Worm (Caenorhabditis elegans) whole organism, L3 larva: ENCODE measurements around the gene K06G5.3.

ENCODE experiments used
- R02D3.7 ChIP-seq: fragments of 150-350 bp; optimal IDR thresholded peaks from 2 replicates; lab custom pipeline; 2014; ENCODE audit warnings: missing biosample characterization, missing genetic modification characterization
- ZK546.5 ChIP-seq: sonication (generic microtip); optimal IDR thresholded peaks from 2 replicates; lab custom pipeline; 2017; ENCODE audit warnings: missing biosample characterization, missing genetic modification characterization
- aly-2 ChIP-seq: fragments of 150-350 bp; optimal IDR thresholded peaks from 2 replicates; lab custom pipeline; 2014; ENCODE audit warnings: missing biosample characterization, missing genetic modification characterization
- ama-1 ChIP-seq: fragments of 150-350 bp; optimal IDR thresholded peaks from 2 replicates; lab custom pipeline; 2018
- ceh-16 ChIP-seq: sonication (generic microtip); optimal IDR thresholded peaks from 2 replicates; lab custom pipeline; 2017; ENCODE audit warnings: missing biosample characterization, missing genetic modification characterization
- ceh-28 ChIP-seq: fragments of 150-350 bp; optimal IDR thresholded peaks from 2 replicates; lab custom pipeline; 2014; ENCODE audit warnings: missing biosample characterization, missing genetic modification reagents, missing genetic modification characterization
- ceh-82 ChIP-seq: fragments of 150-350 bp; optimal IDR thresholded peaks from 2 replicates; lab custom pipeline; 2014; ENCODE audit warnings: missing biosample characterization, missing genetic modification characterization
- ceh-9 ChIP-seq: sonication (generic microtip); optimal IDR thresholded peaks from 2 replicates; lab custom pipeline; 2018; ENCODE audit warnings: missing biosample characterization, missing genetic modification characterization
- daf-12 ChIP-seq: fragments of 150-350 bp; optimal IDR thresholded peaks from 2 replicates; lab custom pipeline; 2014; ENCODE audit warnings: missing biosample characterization, missing genetic modification reagents, missing genetic modification characterization
- egl-27 ChIP-seq: sonication (generic microtip); optimal IDR thresholded peaks from 4 replicates; lab custom pipeline; 2017; ENCODE audit warnings: missing biosample characterization, missing genetic modification reagents, missing genetic modification characterization
- egl-5 ChIP-seq: fragments of 150-350 bp; optimal IDR thresholded peaks from 2 replicates; lab custom pipeline; 2017; ENCODE audit warnings: missing biosample characterization, missing genetic modification reagents, missing genetic modification characterization, inconsistent platforms
- elt-1 ChIP-seq: fragments of 150-350 bp; optimal IDR thresholded peaks from 2 replicates; lab custom pipeline; 2014; ENCODE audit warnings: missing biosample characterization, missing genetic modification characterization
- elt-2 ChIP-seq: sonication (generic microtip); optimal IDR thresholded peaks from 2 replicates; lab custom pipeline; 2016; ENCODE audit warnings: missing genetic modification reagents, mild to moderate bottlenecking, missing genetic modification characterization, missing compliant biosample characterization
- elt-3 ChIP-seq, 3 experiments: fragments of 150-350 bp in 1 of 3; sonication (generic microtip) in 2 of 3; optimal IDR thresholded peaks; 2 replicates in 2 of 3; 4 replicates in 1 of 3; lab custom pipeline; 2014 to 2017; ENCODE audit warnings: missing biosample characterization in 3 of 3, missing genetic modification characterization in 3 of 3
- eor-1 ChIP-seq, 2 experiments: fragments of 150-350 bp; optimal IDR thresholded peaks; 2 replicates each; lab custom pipeline; 2014 to 2018; ENCODE audit warnings: missing biosample characterization in 2 of 2, missing genetic modification characterization in 2 of 2
- fkh-10 ChIP-seq: sonication (generic microtip); optimal IDR thresholded peaks from 2 replicates; lab custom pipeline; 2017; ENCODE audit warnings: missing biosample characterization, missing genetic modification reagents, missing genetic modification characterization
- fkh-2 ChIP-seq: fragments of 150-350 bp; optimal IDR thresholded peaks from 2 replicates; lab custom pipeline; 2014; ENCODE audit warnings: missing biosample characterization, missing genetic modification reagents, missing genetic modification characterization
- fos-1 ChIP-seq: fragments of 150-350 bp; optimal IDR thresholded peaks from 2 replicates; lab custom pipeline; 2014; ENCODE audit warnings: missing biosample characterization, missing genetic modification characterization
- hmg-11 ChIP-seq: sonication (generic microtip); optimal IDR thresholded peaks from 2 replicates; lab custom pipeline; 2016; ENCODE audit warnings: missing genetic modification characterization, missing compliant biosample characterization
- jun-1 ChIP-seq: fragments of 150-350 bp; optimal IDR thresholded peaks from 2 replicates; lab custom pipeline; 2014; ENCODE audit warnings: missing biosample characterization, missing genetic modification reagents, missing genetic modification characterization
- lin-15B ChIP-seq: fragments of 150-350 bp; optimal IDR thresholded peaks from 2 replicates; lab custom pipeline; 2014; ENCODE audit warnings: missing biosample characterization, missing genetic modification characterization
- lin-39 ChIP-seq: fragments of 150-350 bp; optimal IDR thresholded peaks from 2 replicates; lab custom pipeline; 2018; ENCODE audit warnings: missing biosample characterization, missing genetic modification reagents, missing genetic modification characterization
- lsy-12 ChIP-seq: sonication (generic microtip); optimal IDR thresholded peaks from 2 replicates; lab custom pipeline; 2016; ENCODE audit warnings: mild to moderate bottlenecking, missing genetic modification characterization, missing compliant biosample characterization
- mdl-1 ChIP-seq: fragments of 150-350 bp; optimal IDR thresholded peaks from 2 replicates; lab custom pipeline; 2014; ENCODE audit warnings: missing biosample characterization, missing genetic modification characterization
- mml-1 ChIP-seq: fragments of 150-350 bp; sonication (generic microtip); optimal IDR thresholded peaks from 3 replicates; lab custom pipeline; 2014; ENCODE audit warnings: missing biosample characterization, missing genetic modification characterization
- nfya-1 ChIP-seq: sonication (generic microtip); optimal IDR thresholded peaks from 2 replicates; lab custom pipeline; 2017; ENCODE audit warnings: missing genetic modification characterization, mild to moderate bottlenecking, missing compliant biosample characterization, antibody characterized with exemption, moderate library complexity; ENCODE audit not compliant: insufficient read depth
- nhr-11 ChIP-seq: fragments of 150-350 bp; optimal IDR thresholded peaks from 2 replicates; lab custom pipeline; 2014; ENCODE audit warnings: missing biosample characterization, missing genetic modification characterization
- nhr-12 ChIP-seq: fragments of 150-350 bp; optimal IDR thresholded peaks from 2 replicates; lab custom pipeline; 2014; ENCODE audit warnings: missing biosample characterization, missing genetic modification characterization
- nhr-23 ChIP-seq: fragments of 150-350 bp; optimal IDR thresholded peaks from 2 replicates; lab custom pipeline; 2014; ENCODE audit warnings: missing biosample characterization, missing genetic modification reagents, missing genetic modification characterization
- nhr-237 ChIP-seq: fragments of 150-350 bp; optimal IDR thresholded peaks from 2 replicates; lab custom pipeline; 2014; ENCODE audit warnings: missing biosample characterization, missing genetic modification characterization
- nhr-25 ChIP-seq: sonication (generic microtip); optimal IDR thresholded peaks from 2 replicates; lab custom pipeline; 2017; ENCODE audit warnings: missing biosample characterization, missing genetic modification characterization
- nhr-28 ChIP-seq: fragments of 150-350 bp; optimal IDR thresholded peaks from 2 replicates; lab custom pipeline; 2014; ENCODE audit warnings: missing biosample characterization, missing genetic modification characterization
- nhr-43 ChIP-seq: sonication (generic microtip); optimal IDR thresholded peaks from 2 replicates; lab custom pipeline; 2016; ENCODE audit warnings: mild to moderate bottlenecking, missing genetic modification characterization, missing compliant biosample characterization; ENCODE audit not compliant: poor library complexity, severe bottlenecking
- nhr-67 ChIP-seq: fragments of 150-350 bp; optimal IDR thresholded peaks from 2 replicates; lab custom pipeline; 2014; ENCODE audit warnings: missing biosample characterization, missing genetic modification characterization
- nhr-76 ChIP-seq: fragments of 150-350 bp; sonication (generic microtip); optimal IDR thresholded peaks from 5 replicates; lab custom pipeline; 2014; ENCODE audit warnings: missing biosample characterization, missing genetic modification characterization
- nhr-77 ChIP-seq: fragments of 150-350 bp; optimal IDR thresholded peaks from 2 replicates; lab custom pipeline; 2014; ENCODE audit warnings: missing biosample characterization, missing genetic modification characterization
- pha-4 ChIP-seq: fragments of 150-350 bp; optimal IDR thresholded peaks from 2 replicates; lab custom pipeline; 2014; ENCODE audit warnings: missing biosample characterization, missing genetic modification reagents, missing genetic modification characterization
- pqm-1 ChIP-seq: fragments of 150-350 bp; optimal IDR thresholded peaks from 2 replicates; lab custom pipeline; 2017; ENCODE audit warnings: missing biosample characterization, missing genetic modification characterization, inconsistent platforms
- sea-2 ChIP-seq: fragments of 150-350 bp; sonication (generic microtip); optimal IDR thresholded peaks from 4 replicates; lab custom pipeline; 2014; ENCODE audit warnings: missing biosample characterization, missing genetic modification reagents, missing genetic modification characterization
- skn-1 ChIP-seq: fragments of 150-350 bp; optimal IDR thresholded peaks from 2 replicates; lab custom pipeline; 2014; ENCODE audit warnings: missing biosample characterization, missing genetic modification characterization
- snpc-4 ChIP-seq: fragments of 150-350 bp; optimal IDR thresholded peaks from 2 replicates; lab custom pipeline; 2014; ENCODE audit warnings: missing biosample characterization, missing genetic modification characterization
- tbx-2 ChIP-seq: sonication (generic microtip); optimal IDR thresholded peaks from 2 replicates; lab custom pipeline; 2016; ENCODE audit warnings: mild to moderate bottlenecking, missing genetic modification characterization, missing compliant biosample characterization
- unc-39 ChIP-seq: sonication (generic microtip); optimal IDR thresholded peaks from 4 replicates; lab custom pipeline; 2017; ENCODE audit warnings: missing biosample characterization, missing genetic modification characterization
- unc-62 ChIP-seq: fragments of 150-350 bp; sonication (generic microtip); optimal IDR thresholded peaks from 4 replicates; lab custom pipeline; 2014; ENCODE audit warnings: missing biosample characterization, missing genetic modification reagents, missing genetic modification characterization
- zag-1 ChIP-seq: fragments of 150-350 bp; optimal IDR thresholded peaks from 2 replicates; lab custom pipeline; 2014; ENCODE audit warnings: missing biosample characterization, missing genetic modification characterization
- ztf-11 ChIP-seq: fragments of 150-350 bp; optimal IDR thresholded peaks from 2 replicates; lab custom pipeline; 2014; ENCODE audit warnings: missing biosample characterization, missing genetic modification characterization
- ztf-4 ChIP-seq: fragments of 150-350 bp; optimal IDR thresholded peaks from 2 replicates; lab custom pipeline; 2014; ENCODE audit warnings: missing biosample characterization, missing genetic modification characterization

Gene K06G5.3

ce11 chrX:14238291-14238758, 15.3 kb upstream of the K06G5.3 start, which contains the start of gene K04C1.2:
Gene K04C1.2 (plus strand): TSS chrX:14238708.
- TF ChIP-seq sea-2 (GFP tag; lab: Kevin White, UChicago) (no peak), elt-1 (no peak), nhr-11 (tag; lab: Kevin White, UChicago) (no peak), nhr-28 (tag; lab: Kevin White, UChicago) (no peak), nhr-76 (no peak), fkh-2 (tag; lab: Kevin White, UChicago) (no peak), nfya-1 (peak; percentile 50), pqm-1 (peak; percentile 44), egl-27 (tag; lab: Kevin White, UChicago) (no peak), mml-1 (tag; lab: Kevin White, UChicago) (no peak), ztf-4 (no peak), egl-5 (no peak), ztf-11 (tag; lab: Kevin White, UChicago) (no peak), hmg-11 (tag; lab: Kevin White, UChicago) (peak; percentile 73), zag-1 (tag; lab: Kevin White, UChicago) (no peak), eor-1 (tag; optimal IDR thresholded peaks at IDR 0.05; lab: Kevin White, UChicago) (no peak), fos-1 (no peak), elt-3 (tag; optimal IDR thresholded peaks at IDR 0.05; lab: Kevin White, UChicago) (no peak), snpc-4 (tag; lab: Kevin White, UChicago) (no peak), ceh-82 (tag; lab: Kevin White, UChicago) (no peak), lsy-12 (tag; lab: Kevin White, UChicago) (no peak), ceh-9 (tag; lab: Kevin White, UChicago) (no peak), nhr-12 (tag; lab: Kevin White, UChicago) (no peak), nhr-23 (tag; lab: Kevin White, UChicago) (no peak), mdl-1 (tag; lab: Kevin White, UChicago) (no peak), tbx-2 (tag; lab: Kevin White, UChicago) (no peak), ZK546.5 (tag; lab: Kevin White, UChicago) (no peak), lin-15B (tag; lab: Kevin White, UChicago) (no peak), nhr-43 (tag; lab: Kevin White, UChicago) (no peak), nhr-25 (tag; lab: Kevin White, UChicago) (peak; percentile 9), elt-2 (tag; lab: Kevin White, UChicago) (peak; percentile 58), aly-2 (tag; lab: Kevin White, UChicago) (no peak), nhr-67 (tag; lab: Kevin White, UChicago) (no peak), ceh-28 (peak; percentile 61), ceh-16 (tag; lab: Kevin White, UChicago) (no peak), ama-1 (no peak), nhr-77 (no peak), unc-62 (GFP tag; lab: Kevin White, UChicago) (no peak), R02D3.7 (tag; lab: Kevin White, UChicago) (no peak), lin-39 (peak; percentile 42), unc-39 (no peak), skn-1 (no peak), fkh-10 (GFP tag; lab: Kevin White, UChicago) (no peak), daf-12 (tag; lab: Kevin White, UChicago) (no peak), pha-4 (tag; lab: Kevin White, UChicago) (peak; percentile 75), nhr-237 (tag; lab: Kevin White, UChicago) (no peak), jun-1 (tag; lab: Kevin White, UChicago) (peak; percentile 4)
